Worm (Caenorhabditis elegans) whole organism, midembryonic: ENCODE data around the gene Y44A6D.6.

Experiments used
- T22C8.4 ChIP-seq: fragments of 200-800 bp; sonication (Bioruptor generic); IDR thresholded peaks from 2 replicates; pipeline ENCODE4 v1.3.6; 2022; ENCODE audit warnings: missing genetic modification characterization, missing compliant biosample characterization
- cog-1 ChIP-seq: sonication (generic microtip); optimal IDR thresholded peaks from 2 replicates; lab custom pipeline; 2016; ENCODE audit warnings: missing genetic modification characterization, missing compliant biosample characterization
- flt-1 ChIP-seq: fragments of 200-800 bp; sonication (Bioruptor generic); IDR thresholded peaks from 2 replicates; pipeline ENCODE4 v1.3.6; 2022; ENCODE audit warnings: missing genetic modification characterization, missing compliant biosample characterization
- klf-2 ChIP-seq: fragments of 200-800 bp; sonication (Bioruptor generic); conservative IDR thresholded peaks from 2 replicates; pipeline ENCODE4 v1.3.6; 2022; ENCODE audit warnings: missing genetic modification reagents, missing genetic modification characterization, missing compliant biosample characterization
- med-1 ChIP-seq: sonication (generic microtip); optimal IDR thresholded peaks from 2 replicates; lab custom pipeline; 2017; ENCODE audit warnings: missing genetic modification characterization, mild to moderate bottlenecking, missing compliant biosample characterization, antibody characterized with exemption, missing genetic modification reagents; ENCODE audit not compliant: insufficient read depth
- ref-1 ChIP-seq: fragments of 200-800 bp; sonication (Bioruptor generic); conservative IDR thresholded peaks from 2 replicates; pipeline ENCODE4 v1.3.6; 2022; ENCODE audit warnings: missing genetic modification reagents, missing genetic modification characterization, missing compliant biosample characterization
- tab-1 ChIP-seq: fragments of 200-800 bp; sonication (Bioruptor generic); IDR thresholded peaks from 2 replicates; pipeline ENCODE4 v1.3.6; 2022; ENCODE audit warnings: missing genetic modification characterization, missing compliant biosample characterization
- ztf-23 ChIP-seq: fragments of 200-800 bp; sonication (Bioruptor generic); IDR thresholded peaks from 2 replicates; pipeline ENCODE4 v1.3.6; 2022; ENCODE audit warnings: missing genetic modification reagents, missing genetic modification characterization, missing compliant biosample characterization
- ztf-29 ChIP-seq: fragments of 200-800 bp; sonication (Bioruptor generic); IDR thresholded peaks from 2 replicates; pipeline ENCODE4 v1.3.6; 2022; ENCODE audit warnings: missing genetic modification reagents, missing genetic modification characterization, missing compliant biosample characterization

DNA sequence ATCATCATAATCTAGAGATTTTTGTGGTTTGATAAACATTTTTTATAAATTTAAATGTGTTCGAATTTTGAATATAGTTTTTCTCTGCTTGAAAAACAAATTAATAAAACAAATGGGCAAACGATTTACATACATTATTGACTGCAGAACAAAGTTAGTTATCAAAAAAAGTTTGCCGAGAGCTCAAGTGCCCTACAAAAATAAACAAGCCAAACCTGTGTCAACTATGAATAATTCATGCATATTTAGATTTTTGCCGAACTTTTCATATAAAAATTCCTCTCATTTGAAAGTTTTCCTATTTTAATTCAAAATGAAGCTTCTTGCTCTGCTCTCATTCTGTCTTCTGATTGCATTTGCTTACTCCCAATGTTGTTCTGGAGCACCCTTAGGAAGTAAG lies 8.7 kb downstream of the Y44A6D.6 start, which contains the start of gene sshk-1:
- TF ChIP-seq ref-1 (GFP tag; lab: Robert Waterston, UW) (no peak), flt-1 (GFP tag; lab: Robert Waterston, UW) (no peak), tab-1 (no peak), ztf-29 (GFP tag; lab: Robert Waterston, UW) (no peak), cog-1 (tag; lab: Kevin White, UChicago) (no peak), klf-2 (GFP tag; lab: Robert Waterston, UW) (no peak), med-1 (GFP tag; lab: Kevin White, UChicago) (no peak), ztf-23 (no peak), T22C8.4 (GFP tag; lab: Robert Waterston, UW) (no peak)
